Fruit fly (Drosophila melanogaster) whole organism, wandering third instar larva: Measurements from ENCODE around the gene CG2577.
A peak's percentile ranks its signal among the peaks of the same experiment; 100 is the strongest.

Source experiments
- Abd-B ChIP-seq: fragments of >200 bp; optimal IDR thresholded peaks from 2 replicates; lab custom pipeline; 2017; ENCODE audit warnings: missing biosample characterization, missing genetic modification characterization
- CG32264 ChIP-seq: fragments of 200-800 bp; sonication (Bioruptor generic); optimal IDR thresholded peaks from 2 replicates; lab custom pipeline; 2016; ENCODE audit warnings: missing biosample characterization, missing genetic modification characterization
- CG9705 ChIP-seq: fragments of 200-800 bp; sonication (Bioruptor generic); optimal IDR thresholded peaks from 2 replicates; lab custom pipeline; 2018; ENCODE audit warnings: missing biosample characterization, mild to moderate bottlenecking, missing genetic modification characterization
- CrebA ChIP-seq: fragments of 200-800 bp; sonication (Bioruptor generic); optimal IDR thresholded peaks from 2 replicates; lab custom pipeline; 2016; ENCODE audit warnings: missing biosample characterization, mild to moderate bottlenecking, missing genetic modification characterization, borderline replicate concordance
- Dfd ChIP-seq: fragments of >200 bp; optimal IDR thresholded peaks from 2 replicates; lab custom pipeline; 2017; ENCODE audit warnings: missing biosample characterization, missing genetic modification characterization
- Dif ChIP-seq: fragments of 200-275, 200-300 bp; sonication (Bioruptor generic); optimal IDR thresholded peaks from 2 replicates; lab custom pipeline; 2018; ENCODE audit warnings: missing biosample characterization, missing genetic modification characterization; ENCODE audit not compliant: partially characterized antibody
- GATAd ChIP-seq: sonication (Bioruptor generic); optimal IDR thresholded peaks from 2 replicates; lab custom pipeline; 2016; ENCODE audit warnings: missing biosample characterization, missing genetic modification characterization
- HLH106 ChIP-seq: fragments of 200-800 bp; optimal IDR thresholded peaks from 3 replicates; lab custom pipeline; 2019; ENCODE audit warnings: missing biosample characterization, mild to moderate bottlenecking, missing genetic modification characterization, moderate library complexity
- Jra ChIP-seq: sonication (Bioruptor generic); optimal IDR thresholded peaks from 2 replicates; lab custom pipeline; 2016; ENCODE audit warnings: missing biosample characterization, missing genetic modification characterization
- Mio ChIP-seq: sonication (Bioruptor generic); optimal IDR thresholded peaks from 2 replicates; lab custom pipeline; 2016; ENCODE audit warnings: missing biosample characterization, missing genetic modification characterization
- Myc ChIP-seq: fragments of >200 bp; optimal IDR thresholded peaks from 2 replicates; lab custom pipeline; 2017
- N ChIP-seq: fragments of >200 bp; optimal IDR thresholded peaks from 2 replicates; lab custom pipeline; 2018; ENCODE audit warnings: missing biosample characterization, missing external identifiers, missing genetic modification characterization
- OdsH ChIP-seq: fragments of 200-800 bp; sonication (Bioruptor generic); optimal IDR thresholded peaks from 2 replicates; lab custom pipeline; 2016; ENCODE audit warnings: missing biosample characterization, mild to moderate bottlenecking, missing genetic modification characterization
- Rel ChIP-seq, 2 experiments: fragments of 200-800 bp; sonication (Bioruptor generic) in 1 of 2; optimal IDR thresholded peaks; 2 replicates in 1 of 2; 3 replicates in 1 of 2; lab custom pipeline; 2016 to 2019; ENCODE audit warnings: mild to moderate bottlenecking in 2 of 2, missing biosample characterization in 2 of 2, missing genetic modification characterization in 2 of 2, moderate library complexity in 1 of 2
- Sp1 ChIP-seq: fragments of 200-800 bp; sonication (Bioruptor generic); optimal IDR thresholded peaks from 3 replicates; lab custom pipeline; 2019; ENCODE audit warnings: missing biosample characterization, mild to moderate bottlenecking, missing genetic modification characterization, moderate library complexity
- Vsx2 ChIP-seq: fragments of 200-300, 225-300 bp; sonication (Bioruptor generic); optimal IDR thresholded peaks from 2 replicates; lab custom pipeline; 2018; ENCODE audit warnings: missing biosample characterization, missing genetic modification characterization; ENCODE audit not compliant: partially characterized antibody
- brk ChIP-seq: fragments of 200-800 bp; sonication (Bioruptor generic); optimal IDR thresholded peaks from 2 replicates; lab custom pipeline; 2016; ENCODE audit warnings: missing biosample characterization, mild to moderate bottlenecking, missing genetic modification characterization
- dl ChIP-seq, 2 experiments: fragments of 175-275, 200-275 bp in 1 of 2; fragments of 200-275 bp in 1 of 2; sonication (Bioruptor generic); optimal IDR thresholded peaks; lab custom pipeline; 2018; ENCODE audit warnings: mild to moderate bottlenecking in 2 of 2, missing biosample characterization in 2 of 2, missing genetic modification characterization in 2 of 2, moderate library complexity in 2 of 2; ENCODE audit not compliant: partially characterized antibody in 2 of 2, insufficient read depth in 1 of 2
- dsf ChIP-seq: sonication (Bioruptor generic); optimal IDR thresholded peaks from 2 replicates; lab custom pipeline; 2016; ENCODE audit warnings: missing biosample characterization, missing genetic modification characterization, borderline replicate concordance
- ey ChIP-seq: fragments of 200-800 bp; sonication (Bioruptor generic); optimal IDR thresholded peaks from 2 replicates; lab custom pipeline; 2016; ENCODE audit warnings: missing biosample characterization, missing genetic modification characterization
- foxo ChIP-seq, 2 experiments: fragments of 200-800 bp; sonication (Bioruptor generic); optimal IDR thresholded peaks; 2 replicates in 1 of 2; 3 replicates in 1 of 2; lab custom pipeline; 2016 to 2017; ENCODE audit warnings: missing biosample characterization in 2 of 2, missing genetic modification characterization in 2 of 2
- fru ChIP-seq: fragments of 200-800 bp; sonication (Bioruptor generic); optimal IDR thresholded peaks from 3 replicates; lab custom pipeline; 2016; ENCODE audit warnings: missing biosample characterization, mild to moderate bottlenecking, missing genetic modification characterization
- jim ChIP-seq: fragments of 175-275, 200-325 bp; sonication (Bioruptor generic); optimal IDR thresholded peaks from 2 replicates; lab custom pipeline; 2016; ENCODE audit warnings: missing biosample characterization, mild to moderate bottlenecking, missing genetic modification characterization
- lola ChIP-seq: fragments of >200 bp; optimal IDR thresholded peaks from 2 replicates; lab custom pipeline; 2017; ENCODE audit warnings: missing biosample characterization, missing genetic modification characterization
- pan ChIP-seq: fragments of >200 bp; optimal IDR thresholded peaks from 2 replicates; lab custom pipeline; 2017
- psq ChIP-seq: fragments of 200-800 bp; sonication (Bioruptor generic); optimal IDR thresholded peaks from 3 replicates; lab custom pipeline; 2017; ENCODE audit warnings: missing biosample characterization, mild to moderate bottlenecking, missing genetic modification characterization, moderate library complexity
- rgr ChIP-seq: fragments of 200-800 bp; sonication (Bioruptor generic); optimal IDR thresholded peaks from 3 replicates; lab custom pipeline; 2016; ENCODE audit warnings: missing biosample characterization, mild to moderate bottlenecking, missing genetic modification characterization
- sage ChIP-seq: fragments of 200-800 bp; sonication (Bioruptor generic); optimal IDR thresholded peaks from 2 replicates; lab custom pipeline; 2016; ENCODE audit warnings: missing biosample characterization, mild to moderate bottlenecking, missing genetic modification characterization
- tai ChIP-seq: sonication (Bioruptor generic); optimal IDR thresholded peaks from 2 replicates; lab custom pipeline; 2016; ENCODE audit warnings: missing biosample characterization, missing genetic modification characterization
- usp ChIP-seq: fragments of >200 bp; optimal IDR thresholded peaks from 2 replicates; lab custom pipeline; 2017; ENCODE audit warnings: missing biosample characterization, missing genetic modification characterization

Gene CG2577

DNA sequence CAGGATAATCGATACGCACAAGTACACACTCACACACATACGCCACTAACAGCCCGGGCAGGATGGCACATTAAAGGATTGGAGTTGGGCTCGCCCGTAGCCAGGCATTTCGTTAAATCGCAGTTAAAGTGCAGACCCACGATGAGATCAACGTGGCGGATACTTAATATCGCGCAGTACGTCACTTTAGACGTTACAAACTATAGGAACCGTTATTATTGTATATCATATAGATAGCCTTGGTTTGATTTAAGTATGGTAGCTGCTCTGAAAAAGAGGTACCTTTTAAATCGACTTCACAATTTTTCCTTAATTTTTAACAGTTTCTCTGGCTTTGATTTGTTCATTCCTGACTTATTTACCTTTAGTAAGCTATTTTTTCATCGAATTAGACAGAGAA is at the start of gene CG2577:
TSS of gene CG2577 (plus strand) at position 301 of the 400 bp plus-strand sequence.
- no peak for TF ChIP-seq usp (GFP tag; lab: Kevin White, UChicago)
- TF ChIP-seq lola (GFP tag; lab: Kevin White, UChicago): no peak
- no peak for TF ChIP-seq rgr (GFP tag; lab: Kevin White, UChicago)
- TF ChIP-seq tai: no peak
- no peak for TF ChIP-seq fru (GFP tag; lab: Kevin White, UChicago)
- no peak for TF ChIP-seq CrebA (GFP tag; lab: Kevin White, UChicago)
- no peak for TF ChIP-seq OdsH
- no peak for TF ChIP-seq foxo (GFP tag; optimal IDR thresholded peaks at IDR 0.05; lab: Kevin White, UChicago)

DNA sequence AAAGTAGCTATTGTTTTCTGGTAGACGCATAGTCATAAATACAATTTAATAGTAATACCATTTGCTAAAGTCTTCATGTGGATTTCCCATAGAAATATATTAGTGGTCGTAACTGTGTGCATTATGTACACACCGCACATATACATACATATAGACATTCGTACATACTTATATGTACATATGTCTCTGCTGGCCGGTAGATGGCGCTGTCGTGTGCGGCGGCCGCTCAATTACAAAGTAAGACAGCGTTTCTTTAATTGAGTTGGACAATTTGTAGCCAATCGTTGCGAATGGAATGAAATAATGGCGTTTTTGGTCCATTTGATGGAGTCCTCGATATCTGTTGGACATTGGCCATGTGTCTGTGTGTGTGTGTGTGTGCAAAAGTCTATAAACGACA is 19.5 kb upstream of the CG2577 start:
- no peak for TF ChIP-seq Myc (lab: Kevin White, UChicago)
- TF ChIP-seq rgr (GFP tag; lab: Kevin White, UChicago): no peak
- TF ChIP-seq, all 38 proteins: peak for 0

DNA sequence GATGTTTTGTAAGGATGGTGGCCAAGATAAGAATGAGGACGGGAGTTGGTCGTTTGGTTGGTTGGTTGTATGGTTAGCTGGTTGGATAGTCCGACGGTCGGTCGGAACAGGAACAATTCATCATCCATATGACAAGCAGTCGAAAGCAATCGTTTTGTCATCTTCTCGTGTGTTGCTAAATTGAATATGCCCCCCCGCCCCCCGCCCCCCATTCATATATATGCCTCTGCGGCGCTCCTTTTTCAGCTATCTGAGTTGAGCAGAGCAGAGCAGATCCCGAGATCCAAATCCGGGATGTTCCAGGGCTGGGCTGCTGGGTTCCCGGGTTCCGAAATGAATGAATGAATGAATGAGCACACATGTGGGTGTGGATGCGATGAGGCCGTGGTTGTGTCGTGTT is 16.8 kb upstream of the CG2577 start:
- peak; percentile 89 for TF ChIP-seq Dfd
- TF ChIP-seq OdsH: no peak
- no peak for TF ChIP-seq fru (GFP tag; lab: Kevin White, UChicago)
- TF ChIP-seq Rel (GFP tag; optimal IDR thresholded peaks at IDR 0.05; lab: Kevin White, UChicago): no peak
- no peak for TF ChIP-seq Rel (tag; optimal IDR thresholded peaks at IDR 0.05; lab: Kevin White, UChicago)
- TF ChIP-seq sage (GFP tag; lab: Kevin White, UChicago): no peak

DNA sequence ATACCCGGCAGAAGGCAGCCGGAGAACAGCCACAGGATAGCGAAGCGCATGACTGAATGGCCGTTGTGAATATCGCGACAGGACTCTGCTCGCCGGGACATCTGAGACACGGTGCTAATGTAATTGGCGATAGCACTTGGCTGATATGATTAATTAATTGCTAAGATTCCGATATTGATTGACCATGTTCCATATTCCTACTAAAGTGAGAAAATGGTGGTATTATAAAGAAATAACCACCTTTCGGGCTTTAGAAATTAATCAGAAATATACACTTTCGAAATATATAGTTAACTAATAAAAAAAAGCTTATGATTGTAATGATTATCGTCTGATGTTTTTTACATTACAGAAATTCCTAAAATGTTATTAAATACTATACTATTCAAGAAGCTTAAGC is 4.7 kb downstream of the CG2577 start, which contains the start of gene Ir11a:
TSS of gene Ir11a (minus strand) at position 101 of the 400 bp plus-strand sequence.
- TF ChIP-seq N (no peak), dsf (GFP tag; lab: Kevin White, UChicago) (no peak), Rel (GFP tag; optimal IDR thresholded peaks at IDR 0.05; lab: Kevin White, UChicago) (no peak), Rel (tag; optimal IDR thresholded peaks at IDR 0.05; lab: Kevin White, UChicago) (no peak), Myc (lab: Kevin White, UChicago) (no peak), Jra (GFP tag; lab: Kevin White, UChicago) (no peak)

DNA sequence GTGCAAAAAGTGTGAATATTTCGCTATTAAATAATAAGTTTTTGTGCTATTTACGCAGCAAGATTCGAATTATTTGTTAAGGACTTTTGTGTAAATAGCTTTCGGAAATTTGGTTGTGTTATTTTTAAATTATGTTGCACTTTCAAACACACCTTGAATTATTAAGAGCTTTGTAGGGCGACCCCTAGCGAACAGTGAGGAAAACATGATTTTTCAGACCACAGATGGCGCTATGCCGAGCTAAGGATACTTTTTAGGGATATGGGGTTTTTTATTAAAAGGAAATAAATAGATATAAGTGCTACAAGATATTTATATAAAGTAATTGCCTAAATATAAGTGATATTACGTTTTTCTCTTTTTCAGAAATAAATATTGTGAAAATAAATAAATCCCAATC is 13.3 kb downstream of the CG2577 start:
- TF ChIP-seq jim (GFP tag; lab: Kevin White, UChicago): no peak
- TF ChIP-seq ey (GFP tag; lab: Kevin White, UChicago): no peak
- no peak for TF ChIP-seq brk
- no peak for TF ChIP-seq Vsx2 (GFP tag; lab: Kevin White, UChicago)
- no peak for TF ChIP-seq fru (GFP tag; lab: Kevin White, UChicago)
- no peak for TF ChIP-seq Jra (GFP tag; lab: Kevin White, UChicago)
- no peak for TF ChIP-seq CrebA (GFP tag; lab: Kevin White, UChicago)
- TF ChIP-seq lola (GFP tag; lab: Kevin White, UChicago): no peak
- TF ChIP-seq N: no peak
- no peak for TF ChIP-seq rgr (GFP tag; lab: Kevin White, UChicago)
- no peak for TF ChIP-seq HLH106
- TF ChIP-seq dsf (GFP tag; lab: Kevin White, UChicago): no peak
- no peak for TF ChIP-seq OdsH
- no peak for TF ChIP-seq Dif
- no peak for TF ChIP-seq GATAd
- no peak for TF ChIP-seq sage (GFP tag; lab: Kevin White, UChicago)
- TF ChIP-seq CG9705 (GFP tag; lab: Kevin White, UChicago): no peak
- no peak for TF ChIP-seq Sp1 (GFP tag; lab: Kevin White, UChicago)
- no peak for TF ChIP-seq psq
- TF ChIP-seq, all 38 proteins: peak for 0

DNA sequence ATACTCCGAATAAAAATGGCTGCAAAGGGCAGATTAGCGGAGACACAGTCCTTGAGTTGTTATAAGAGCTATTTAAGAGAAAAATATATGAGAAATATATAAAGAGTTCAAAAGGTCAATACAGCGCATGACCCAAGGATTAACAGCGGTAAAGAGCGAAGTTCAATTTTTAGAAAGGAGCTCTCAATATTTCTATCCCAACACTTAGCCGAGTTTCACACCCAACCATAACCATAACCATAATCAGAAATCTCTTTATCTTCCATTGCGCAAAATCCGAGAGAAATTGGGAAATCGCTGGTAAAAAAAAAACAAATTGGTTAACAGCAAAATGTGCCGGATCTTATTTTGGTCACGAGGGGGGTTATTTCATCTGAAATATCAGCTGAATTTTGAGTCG is 16.2 kb downstream of the CG2577 start:
- no peak for TF ChIP-seq ey (GFP tag; lab: Kevin White, UChicago)
- no peak for TF ChIP-seq Sp1 (GFP tag; lab: Kevin White, UChicago)
- TF ChIP-seq OdsH: no peak
- TF ChIP-seq CG32264: no peak
- no peak for TF ChIP-seq jim (GFP tag; lab: Kevin White, UChicago)
- TF ChIP-seq brk: no peak
- no peak for TF ChIP-seq usp (GFP tag; lab: Kevin White, UChicago)
- TF ChIP-seq lola (GFP tag; lab: Kevin White, UChicago): no peak
- TF ChIP-seq Jra (GFP tag; lab: Kevin White, UChicago): no peak
- no peak for TF ChIP-seq pan
- TF ChIP-seq dl (GFP tag; optimal IDR thresholded peaks at IDR 0.05; lab: Kevin White, UChicago; ENCODE audit: insufficient read depth in 1 of 2, partially characterized antibody in 2 of 2): no peak
- TF ChIP-seq Mio: no peak
- no peak for TF ChIP-seq Abd-B
- TF ChIP-seq Dfd: no peak
